Worm (Caenorhabditis elegans) whole organism, young adult: ENCODE data around the gene C33A12.19.

Experiments used
- B0035.1 ChIP-seq: sonication (generic microtip); optimal IDR thresholded peaks from 2 replicates; lab custom pipeline; 2016; ENCODE audit warnings: missing genetic modification characterization, mild to moderate bottlenecking, missing compliant biosample characterization, missing genotype, missing genetic modification reagents
- B0261.1 ChIP-seq: sonication (generic microtip); optimal IDR thresholded peaks from 2 replicates; lab custom pipeline; 2016; ENCODE audit warnings: mild to moderate bottlenecking, missing genetic modification characterization, moderate library complexity, missing compliant biosample characterization
- F39B2.1 ChIP-seq: fragments of 200-800 bp; sonication (Bioruptor generic); IDR thresholded peaks from 2 replicates; pipeline ENCODE4 v1.3.6; 2022; ENCODE audit warnings: missing genetic modification reagents, missing genetic modification characterization, missing compliant biosample characterization
- T07F8.4 ChIP-seq: sonication (generic microtip); optimal IDR thresholded peaks from 2 replicates; lab custom pipeline; 2016; ENCODE audit warnings: mild to moderate bottlenecking, missing genetic modification characterization, moderate library complexity, missing compliant biosample characterization
- T26A5.8 ChIP-seq: sonication (generic microtip); optimal IDR thresholded peaks from 2 replicates; lab custom pipeline; 2016; ENCODE audit warnings: missing genetic modification characterization, missing compliant biosample characterization
- Y53F4B.3 ChIP-seq: fragments of 200-800 bp; sonication (Bioruptor generic); IDR thresholded peaks from 2 replicates; pipeline ENCODE4 v1.3.6; 2022; ENCODE audit warnings: missing genetic modification reagents, missing genetic modification characterization, missing compliant biosample characterization
- Y53G8AR.9 ChIP-seq: fragments of 200-800 bp; sonication (Bioruptor generic); conservative IDR thresholded peaks from 2 replicates; pipeline ENCODE4 v1.3.6; 2022; ENCODE audit warnings: missing genetic modification reagents, missing genetic modification characterization, missing compliant biosample characterization
- atf-7 ChIP-seq: sonication (generic microtip); optimal IDR thresholded peaks from 2 replicates; lab custom pipeline; 2017; ENCODE audit warnings: mild to moderate bottlenecking, missing genetic modification characterization, missing compliant biosample characterization
- attf-6 ChIP-seq: fragments of 200-800 bp; sonication (Bioruptor generic); IDR thresholded peaks from 2 replicates; pipeline ENCODE4 v1.3.6; 2022; ENCODE audit warnings: missing genetic modification reagents, missing genetic modification characterization, missing compliant biosample characterization
- cebp-2 ChIP-seq: fragments of 200-800 bp; sonication (Bioruptor generic); IDR thresholded peaks from 2 replicates; pipeline ENCODE4 v1.3.6; 2022; ENCODE audit warnings: missing genetic modification characterization, missing compliant biosample characterization
- ceh-58 ChIP-seq: fragments of 200-800 bp; sonication (Bioruptor generic); IDR thresholded peaks from 2 replicates; pipeline ENCODE4 v1.3.6; 2022; ENCODE audit warnings: missing genetic modification characterization, missing compliant biosample characterization
- die-1 ChIP-seq: sonication (generic microtip); optimal IDR thresholded peaks from 2 replicates; lab custom pipeline; 2016; ENCODE audit warnings: missing genotype, mild to moderate bottlenecking, missing genetic modification characterization, missing compliant biosample characterization
- dox-1 ChIP-seq: fragments of 200-800 bp; sonication (Bioruptor generic); IDR thresholded peaks from 2 replicates; pipeline ENCODE4 v1.3.6; 2022; ENCODE audit warnings: missing genetic modification reagents, missing genetic modification characterization, missing compliant biosample characterization
- dpl-1 ChIP-seq: fragments of 150-350 bp; optimal IDR thresholded peaks from 2 replicates; lab custom pipeline; 2014; ENCODE audit warnings: missing biosample characterization, missing genetic modification reagents, missing genetic modification characterization
- egl-18 ChIP-seq: fragments of 200-800 bp; sonication (Bioruptor generic); IDR thresholded peaks from 2 replicates; pipeline ENCODE4 v1.3.6; 2022; ENCODE audit warnings: missing genetic modification reagents, missing genetic modification characterization, missing compliant biosample characterization
- gei-17 ChIP-seq: fragments of 200-800 bp; sonication (Bioruptor generic); optimal IDR thresholded peaks from 2 replicates; lab custom pipeline; 2018; ENCODE audit warnings: mild to moderate bottlenecking, missing genetic modification characterization, missing compliant biosample characterization
- hlh-12 ChIP-seq: sonication (generic microtip); optimal IDR thresholded peaks from 2 replicates; lab custom pipeline; 2016; ENCODE audit warnings: missing genetic modification characterization, missing compliant biosample characterization
- lag-1 ChIP-seq: fragments of 200-800 bp; sonication (Bioruptor generic); IDR thresholded peaks from 2 replicates; pipeline ENCODE4 v1.3.6; 2022; ENCODE audit warnings: missing genetic modification reagents, missing genetic modification characterization, missing compliant biosample characterization
- let-526 ChIP-seq: fragments of 200-800 bp; sonication (Bioruptor generic); IDR thresholded peaks from 2 replicates; pipeline ENCODE4 v1.3.6; 2022; ENCODE audit warnings: missing genetic modification reagents, missing genetic modification characterization, missing compliant biosample characterization
- let-607 ChIP-seq, 2 experiments: fragments of 200-800 bp in 1 of 2; sonication (Bioruptor generic) in 1 of 2; sonication (generic microtip) in 1 of 2; optimal IDR thresholded peaks; 2 replicates each; lab custom pipeline; 2016 to 2018; ENCODE audit warnings: mild to moderate bottlenecking in 2 of 2, missing compliant biosample characterization in 2 of 2, missing genetic modification characterization in 2 of 2, moderate library complexity in 2 of 2, missing genotype in 1 of 2
- lin-40 ChIP-seq: sonication (generic microtip); optimal IDR thresholded peaks from 2 replicates; lab custom pipeline; 2016; ENCODE audit warnings: missing genetic modification characterization, mild to moderate bottlenecking, missing compliant biosample characterization, missing genotype, missing genetic modification reagents
- lin-54 ChIP-seq: fragments of 200-800 bp; sonication (Bioruptor generic); optimal IDR thresholded peaks from 2 replicates; lab custom pipeline; 2018; ENCODE audit warnings: mild to moderate bottlenecking, missing genetic modification characterization, missing compliant biosample characterization
- mes-4 ChIP-seq: sonication (generic microtip); optimal IDR thresholded peaks from 2 replicates; lab custom pipeline; 2016; ENCODE audit warnings: missing genotype, missing genetic modification characterization, missing compliant biosample characterization
- nhr-120 ChIP-seq: fragments of 200-800 bp; sonication (Bioruptor generic); IDR thresholded peaks from 2 replicates; pipeline ENCODE4 v1.3.6; 2022; ENCODE audit warnings: missing genetic modification characterization, missing compliant biosample characterization
- pbrm-1 ChIP-seq: fragments of 200-800 bp; sonication (Bioruptor generic); IDR thresholded peaks from 2 replicates; pipeline ENCODE4 v1.3.6; 2022; ENCODE audit warnings: missing genetic modification reagents, missing genetic modification characterization, missing compliant biosample characterization
- repo-1 ChIP-seq: sonication (generic microtip); optimal IDR thresholded peaks from 2 replicates; lab custom pipeline; 2017; ENCODE audit warnings: mild to moderate bottlenecking, missing genetic modification characterization, missing compliant biosample characterization
- sdz-38 ChIP-seq: sonication (generic microtip); optimal IDR thresholded peaks from 2 replicates; lab custom pipeline; 2016; ENCODE audit warnings: missing genotype, missing genetic modification characterization, missing compliant biosample characterization
- snpc-3.4 ChIP-seq: sonication (generic microtip); optimal IDR thresholded peaks from 2 replicates; lab custom pipeline; 2017; ENCODE audit warnings: missing genetic modification characterization, mild to moderate bottlenecking, missing compliant biosample characterization, antibody characterized with exemption, moderate library complexity, missing genotype, missing genetic modification reagents
- snpc-4 ChIP-seq, 5 experiments: fragments of 150-350 bp in 1 of 5; sonication (generic microtip) in 4 of 5; optimal IDR thresholded peaks; 2 replicates each; lab custom pipeline; 2014 to 2018; ENCODE audit warnings: missing genetic modification characterization in 5 of 5, missing biosample characterization in 3 of 5, antibody characterized with exemption in 2 of 5, mild to moderate bottlenecking in 2 of 5, missing compliant biosample characterization in 2 of 5, missing genotype in 2 of 5, moderate library complexity in 2 of 5, missing genetic modification reagents in 1 of 5
- sptf-2 ChIP-seq: fragments of 200-800 bp; sonication (Bioruptor generic); optimal IDR thresholded peaks from 2 replicates; lab custom pipeline; 2018; ENCODE audit warnings: mild to moderate bottlenecking, missing genetic modification characterization, missing compliant biosample characterization
- unc-130 ChIP-seq: sonication (generic microtip); optimal IDR thresholded peaks from 2 replicates; lab custom pipeline; 2016; ENCODE audit warnings: missing genetic modification reagents, missing genetic modification characterization, missing compliant biosample characterization
- ztf-26 ChIP-seq: sonication (generic microtip); optimal IDR thresholded peaks from 2 replicates; lab custom pipeline; 2017; ENCODE audit warnings: missing genetic modification characterization, missing compliant biosample characterization
- ztf-3 ChIP-seq: fragments of 200-800 bp; sonication (Bioruptor generic); optimal IDR thresholded peaks from 2 replicates; lab custom pipeline; 2018; ENCODE audit warnings: mild to moderate bottlenecking, missing genetic modification characterization, missing compliant biosample characterization
- ztf-6 ChIP-seq: fragments of 200-800 bp; sonication (Bioruptor generic); IDR thresholded peaks from 2 replicates; pipeline ENCODE4 v1.3.6; 2022; ENCODE audit warnings: missing genetic modification reagents, missing genetic modification characterization, missing compliant biosample characterization

The C33A12.19 gene

ce11 chrIV:9530768-9531167, 14.0 kb downstream of the C33A12.19 start:
- TF ChIP-seq gei-17 (GFP tag; lab: Kevin White, UChicago): peak; percentile 6
- TF ChIP-seq unc-130 (GFP tag; lab: Kevin White, UChicago): no peak
- TF ChIP-seq repo-1 (tag; lab: Kevin White, UChicago): peak; percentile 3
- TF ChIP-seq ztf-26 (tag; lab: Kevin White, UChicago): peak; percentile 6
- TF ChIP-seq, all 124 proteins: peak for 3

DNA sequence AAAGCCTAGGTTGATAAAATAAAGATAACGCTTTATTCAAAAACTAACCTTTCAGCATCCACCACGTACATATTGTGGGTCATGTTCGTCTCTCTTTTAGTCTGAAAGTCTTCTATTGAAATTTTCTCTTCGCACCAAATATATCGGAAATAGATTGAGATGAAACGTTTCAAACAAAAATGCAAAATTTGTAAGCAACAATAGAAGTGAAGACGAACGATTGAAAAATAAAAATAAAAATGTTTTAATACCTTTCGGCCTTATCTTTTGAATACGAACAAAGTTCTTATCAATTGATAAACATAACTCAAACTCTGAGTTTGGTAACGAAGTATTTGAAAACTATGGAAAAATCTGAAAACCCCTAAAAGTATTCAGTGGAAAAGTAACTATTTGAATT, 16.3 kb downstream of the C33A12.19 start, which contains the start of gene F56H11.2:
Gene F56H11.2 (minus strand): TSS at position 101 of the 400 bp plus-strand sequence.
- TF ChIP-seq repo-1 (tag; lab: Kevin White, UChicago): no peak
- TF ChIP-seq die-1 (tag; lab: Kevin White, UChicago): no peak
- no peak for TF ChIP-seq let-526 (GFP tag; lab: Robert Waterston, UW)
- no peak for TF ChIP-seq Y53F4B.3 (GFP tag; lab: Robert Waterston, UW)
- no peak for TF ChIP-seq T26A5.8 (tag; lab: Kevin White, UChicago)
- no peak for TF ChIP-seq egl-18 (GFP tag; lab: Robert Waterston, UW)
- TF ChIP-seq B0035.1 (tag; lab: Kevin White, UChicago): no peak
- TF ChIP-seq ceh-58 (GFP tag; lab: Robert Waterston, UW): no peak
- TF ChIP-seq snpc-3.4 (tag; lab: Kevin White, UChicago): no peak
- TF ChIP-seq cebp-2 (GFP tag; lab: Robert Waterston, UW): no peak
- no peak for TF ChIP-seq let-607 (tag; optimal IDR thresholded peaks at IDR 0.05; lab: Kevin White, UChicago)
- no peak for TF ChIP-seq lin-54 (GFP tag; lab: Kevin White, UChicago)
- no peak for TF ChIP-seq sptf-2 (GFP tag; lab: Kevin White, UChicago)
- TF ChIP-seq snpc-4 (GFP tag; optimal IDR thresholded peaks at IDR 0.05; lab: Kevin White, UChicago): no peak
- TF ChIP-seq snpc-4 (tag; optimal IDR thresholded peaks at IDR 0.05; lab: Kevin White, UChicago): no peak
- TF ChIP-seq F39B2.1 (GFP tag; lab: Robert Waterston, UW): no peak
- no peak for TF ChIP-seq dpl-1 (GFP tag; lab: Kevin White, UChicago)
- TF ChIP-seq, all 124 proteins: peak for 0

ce11 chrIV:9534342-9534741, 17.5 kb downstream of the C33A12.19 start:
- TF ChIP-seq lin-40 (tag; lab: Kevin White, UChicago) (peak; percentile 44), dox-1 (0 out of 2 replicates have a peak, but pooled peaks have one; percentile 18), nhr-120 (no peak)

DNA sequence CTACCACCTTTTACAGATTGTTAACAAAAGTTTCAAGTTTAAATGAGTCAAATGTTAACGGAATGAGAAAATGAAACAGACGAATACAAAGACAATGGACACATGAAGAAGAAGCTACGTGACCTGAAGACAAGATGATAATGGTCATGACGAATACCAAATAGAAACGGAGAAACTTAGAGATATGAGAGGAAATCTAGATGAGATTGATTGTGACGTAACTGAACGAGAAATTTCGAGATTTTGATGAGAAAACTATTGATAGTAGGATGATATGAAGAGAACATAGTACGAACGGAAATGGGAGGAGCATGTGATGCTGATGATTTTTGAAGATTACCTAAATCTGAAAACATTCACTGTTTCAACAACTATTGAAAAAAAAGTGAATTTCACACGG, 18.3 kb downstream of the C33A12.19 start:
- TF ChIP-seq ztf-26 (tag; lab: Kevin White, UChicago): no peak
- TF ChIP-seq lag-1 (GFP tag; lab: Robert Waterston, UW): no peak
- no peak for TF ChIP-seq sdz-38 (tag; lab: Kevin White, UChicago)
- TF ChIP-seq ztf-3 (GFP tag; lab: Kevin White, UChicago): no peak
- no peak for TF ChIP-seq hlh-12
- no peak for TF ChIP-seq cebp-2 (GFP tag; lab: Robert Waterston, UW)
- no peak for TF ChIP-seq attf-6 (GFP tag; lab: Robert Waterston, UW)
- no peak for TF ChIP-seq Y53G8AR.9 (GFP tag; lab: Robert Waterston, UW)
- TF ChIP-seq Y53F4B.3 (GFP tag; lab: Robert Waterston, UW): no peak
- TF ChIP-seq atf-7 (tag; lab: Kevin White, UChicago): no peak
- TF ChIP-seq B0261.1 (tag; lab: Kevin White, UChicago): no peak
- no peak for TF ChIP-seq F39B2.1 (GFP tag; lab: Robert Waterston, UW)
- TF ChIP-seq T07F8.4: no peak
- no peak for TF ChIP-seq mes-4 (tag; lab: Kevin White, UChicago)
- no peak for TF ChIP-seq pbrm-1
- TF ChIP-seq ztf-6 (GFP tag; lab: Robert Waterston, UW): no peak
